Worm (Caenorhabditis elegans) whole organism, young adult: ENCODE results near the gene str-87.

ENCODE experiments used
- B0035.1 ChIP-seq: sonication (generic microtip); optimal IDR thresholded peaks from 2 replicates; lab custom pipeline; 2016; ENCODE audit warnings: missing genetic modification characterization, mild to moderate bottlenecking, missing compliant biosample characterization, missing genotype, missing genetic modification reagents
- C06A6.2 ChIP-seq: fragments of 200-800 bp; sonication (Bioruptor generic); conservative IDR thresholded peaks from 2 replicates; pipeline ENCODE4 v1.3.6; 2022; ENCODE audit warnings: missing genetic modification characterization, missing compliant biosample characterization
- F10E7.11 ChIP-seq: sonication (generic microtip); optimal IDR thresholded peaks from 2 replicates; lab custom pipeline; 2017; ENCODE audit warnings: mild to moderate bottlenecking, missing genetic modification characterization, moderate library complexity, missing compliant biosample characterization
- F22D6.2 ChIP-seq: sonication (generic microtip); optimal IDR thresholded peaks from 2 replicates; lab custom pipeline; 2016; ENCODE audit warnings: mild to moderate bottlenecking, missing genetic modification characterization, missing compliant biosample characterization
- F23B12.7 ChIP-seq: sonication (generic microtip); optimal IDR thresholded peaks from 2 replicates; lab custom pipeline; 2017; ENCODE audit warnings: missing genetic modification characterization, mild to moderate bottlenecking, missing compliant biosample characterization, antibody characterized with exemption, moderate library complexity; ENCODE audit not compliant: insufficient read depth
- F57A8.1 ChIP-seq: fragments of 200-800 bp; sonication (Bioruptor generic); optimal IDR thresholded peaks from 2 replicates; lab custom pipeline; 2018; ENCODE audit warnings: mild to moderate bottlenecking, missing genetic modification characterization, moderate library complexity, missing compliant biosample characterization
- F57C9.4 ChIP-seq: sonication (generic microtip); optimal IDR thresholded peaks from 2 replicates; lab custom pipeline; 2017; ENCODE audit warnings: mild to moderate bottlenecking, missing genetic modification characterization, missing compliant biosample characterization
- K11D2.4 ChIP-seq: fragments of 200-800 bp; sonication (Bioruptor generic); IDR thresholded peaks from 2 replicates; pipeline ENCODE4 v1.3.6; 2022; ENCODE audit warnings: missing genetic modification reagents, missing genetic modification characterization, missing compliant biosample characterization
- K12H6.12 ChIP-seq: fragments of 200-800 bp; sonication (Bioruptor generic); optimal IDR thresholded peaks from 2 replicates; lab custom pipeline; 2018; ENCODE audit warnings: mild to moderate bottlenecking, missing genetic modification characterization, missing compliant biosample characterization
- Y53G8AR.9 ChIP-seq: fragments of 200-800 bp; sonication (Bioruptor generic); conservative IDR thresholded peaks from 2 replicates; pipeline ENCODE4 v1.3.6; 2022; ENCODE audit warnings: missing genetic modification reagents, missing genetic modification characterization, missing compliant biosample characterization
- Y56A3A.18 ChIP-seq: fragments of 200-800 bp; sonication (Bioruptor generic); IDR thresholded peaks from 2 replicates; pipeline ENCODE4 v1.3.6; 2022; ENCODE audit warnings: missing genetic modification reagents, missing genetic modification characterization, missing compliant biosample characterization
- Y79H2A.3 ChIP-seq: fragments of 200-800 bp; sonication (Bioruptor generic); conservative IDR thresholded peaks from 2 replicates; pipeline ENCODE4 v1.3.6; 2022; ENCODE audit warnings: missing genetic modification reagents, missing genetic modification characterization, missing compliant biosample characterization
- Y95B8A.8 ChIP-seq: fragments of 200-800 bp; sonication (Bioruptor generic); IDR thresholded peaks from 2 replicates; pipeline ENCODE4 v1.3.6; 2022; ENCODE audit warnings: missing genetic modification reagents, missing genetic modification characterization, missing compliant biosample characterization
- akir-1 ChIP-seq: fragments of 200-800 bp; sonication (Bioruptor generic); optimal IDR thresholded peaks from 2 replicates; lab custom pipeline; 2018; ENCODE audit warnings: mild to moderate bottlenecking, missing genetic modification characterization, moderate library complexity, missing compliant biosample characterization
- aptf-2 ChIP-seq: fragments of 200-800 bp; sonication (Bioruptor generic); conservative IDR thresholded peaks from 2 replicates; pipeline ENCODE4 v1.3.6; 2022; ENCODE audit warnings: missing genetic modification reagents, missing genetic modification characterization, missing compliant biosample characterization
- aptf-3 ChIP-seq: fragments of 200-800 bp; sonication (Bioruptor generic); IDR thresholded peaks from 2 replicates; pipeline ENCODE4 v1.3.6; 2022; ENCODE audit warnings: missing genetic modification characterization, missing compliant biosample characterization
- attf-6 ChIP-seq: fragments of 200-800 bp; sonication (Bioruptor generic); IDR thresholded peaks from 2 replicates; pipeline ENCODE4 v1.3.6; 2022; ENCODE audit warnings: missing genetic modification reagents, missing genetic modification characterization, missing compliant biosample characterization
- ccch-3 ChIP-seq: fragments of 200-800 bp; sonication (Bioruptor generic); optimal IDR thresholded peaks from 2 replicates; lab custom pipeline; 2018; ENCODE audit warnings: mild to moderate bottlenecking, missing genetic modification characterization, missing compliant biosample characterization
- ceh-100 ChIP-seq: fragments of 200-800 bp; sonication (Bioruptor generic); IDR thresholded peaks from 2 replicates; pipeline ENCODE4 v1.3.6; 2022; ENCODE audit warnings: missing genetic modification reagents, missing genetic modification characterization, missing compliant biosample characterization
- ceh-91 ChIP-seq: fragments of 200-800 bp; sonication (Bioruptor generic); IDR thresholded peaks from 2 replicates; pipeline ENCODE4 v1.3.6; 2022; ENCODE audit warnings: missing genetic modification reagents, missing genetic modification characterization, missing compliant biosample characterization
- dox-1 ChIP-seq: fragments of 200-800 bp; sonication (Bioruptor generic); IDR thresholded peaks from 2 replicates; pipeline ENCODE4 v1.3.6; 2022; ENCODE audit warnings: missing genetic modification reagents, missing genetic modification characterization, missing compliant biosample characterization
- dpl-1 ChIP-seq: fragments of 150-350 bp; optimal IDR thresholded peaks from 2 replicates; lab custom pipeline; 2014; ENCODE audit warnings: missing biosample characterization, missing genetic modification reagents, missing genetic modification characterization
- egl-18 ChIP-seq: fragments of 200-800 bp; sonication (Bioruptor generic); IDR thresholded peaks from 2 replicates; pipeline ENCODE4 v1.3.6; 2022; ENCODE audit warnings: missing genetic modification reagents, missing genetic modification characterization, missing compliant biosample characterization
- egrh-3 ChIP-seq: fragments of 200-800 bp; sonication (Bioruptor generic); IDR thresholded peaks from 2 replicates; pipeline ENCODE4 v1.3.6; 2022; ENCODE audit warnings: missing genetic modification reagents, missing genetic modification characterization, missing compliant biosample characterization
- gei-17 ChIP-seq: fragments of 200-800 bp; sonication (Bioruptor generic); optimal IDR thresholded peaks from 2 replicates; lab custom pipeline; 2018; ENCODE audit warnings: mild to moderate bottlenecking, missing genetic modification characterization, missing compliant biosample characterization
- him-1 ChIP-seq: sonication (generic microtip); optimal IDR thresholded peaks from 2 replicates; lab custom pipeline; 2016; ENCODE audit warnings: missing genotype, missing genetic modification reagents, missing genetic modification characterization, missing compliant biosample characterization
- hlh-12 ChIP-seq: sonication (generic microtip); optimal IDR thresholded peaks from 2 replicates; lab custom pipeline; 2016; ENCODE audit warnings: missing genetic modification characterization, missing compliant biosample characterization
- hlh-26 ChIP-seq: fragments of 200-800 bp; sonication (Bioruptor generic); conservative IDR thresholded peaks from 2 replicates; pipeline ENCODE4 v1.3.6; 2022; ENCODE audit warnings: missing genetic modification reagents, missing genetic modification characterization, missing compliant biosample characterization
- hmg-1.2 ChIP-seq: fragments of 200-800 bp; sonication (Bioruptor generic); IDR thresholded peaks from 2 replicates; pipeline ENCODE4 v1.3.6; 2022; ENCODE audit warnings: missing genetic modification reagents, missing genetic modification characterization, missing compliant biosample characterization
- hmg-20 ChIP-seq: fragments of 200-800 bp; sonication (Bioruptor generic); IDR thresholded peaks from 2 replicates; pipeline ENCODE4 v1.3.6; 2022; ENCODE audit warnings: missing genetic modification reagents, missing genetic modification characterization, missing compliant biosample characterization
- hsf-1 ChIP-seq: fragments of 200-800 bp; sonication (Bioruptor generic); IDR thresholded peaks from 2 replicates; pipeline ENCODE4 v1.3.6; 2022; ENCODE audit warnings: missing genetic modification reagents, missing genetic modification characterization, missing compliant biosample characterization
- lag-1 ChIP-seq: fragments of 200-800 bp; sonication (Bioruptor generic); IDR thresholded peaks from 2 replicates; pipeline ENCODE4 v1.3.6; 2022; ENCODE audit warnings: missing genetic modification reagents, missing genetic modification characterization, missing compliant biosample characterization
- let-607 ChIP-seq, 2 experiments: fragments of 200-800 bp in 1 of 2; sonication (Bioruptor generic) in 1 of 2; sonication (generic microtip) in 1 of 2; optimal IDR thresholded peaks; 2 replicates each; lab custom pipeline; 2016 to 2018; ENCODE audit warnings: mild to moderate bottlenecking in 2 of 2, missing compliant biosample characterization in 2 of 2, missing genetic modification characterization in 2 of 2, moderate library complexity in 2 of 2, missing genotype in 1 of 2
- lin-26 ChIP-seq: fragments of 200-800 bp; sonication (Bioruptor generic); IDR thresholded peaks from 2 replicates; pipeline ENCODE4 v1.3.6; 2022; ENCODE audit warnings: missing genetic modification reagents, missing genetic modification characterization, missing compliant biosample characterization
- lin-54 ChIP-seq: fragments of 200-800 bp; sonication (Bioruptor generic); optimal IDR thresholded peaks from 2 replicates; lab custom pipeline; 2018; ENCODE audit warnings: mild to moderate bottlenecking, missing genetic modification characterization, missing compliant biosample characterization
- lsl-1 ChIP-seq: fragments of 200-800 bp; sonication (Bioruptor generic); optimal IDR thresholded peaks from 2 replicates; lab custom pipeline; 2018; ENCODE audit warnings: mild to moderate bottlenecking, missing genetic modification characterization, moderate library complexity, missing compliant biosample characterization
- mcd-1 ChIP-seq: fragments of 200-800 bp; sonication (Bioruptor generic); IDR thresholded peaks from 2 replicates; pipeline ENCODE4 v1.3.6; 2022; ENCODE audit warnings: missing genetic modification reagents, missing genetic modification characterization, missing compliant biosample characterization
- pha-4 ChIP-seq: fragments of 150-350 bp; sonication (generic microtip); optimal IDR thresholded peaks from 2 replicates; lab custom pipeline; 2014; ENCODE audit warnings: missing biosample characterization, missing genetic modification reagents, missing genetic modification characterization
- somi-1 ChIP-seq: fragments of 200-800 bp; sonication (Bioruptor generic); optimal IDR thresholded peaks from 2 replicates; lab custom pipeline; 2018; ENCODE audit warnings: mild to moderate bottlenecking, missing genetic modification characterization, missing compliant biosample characterization
- ztf-22 ChIP-seq: fragments of 200-800 bp; sonication (Bioruptor generic); optimal IDR thresholded peaks from 2 replicates; lab custom pipeline; 2018; ENCODE audit warnings: mild to moderate bottlenecking, missing genetic modification characterization, moderate library complexity, missing compliant biosample characterization
- ztf-25 ChIP-seq: fragments of 200-800 bp; sonication (Bioruptor generic); IDR thresholded peaks from 2 replicates; pipeline ENCODE4 v1.3.6; 2022; ENCODE audit warnings: missing genetic modification reagents, missing genetic modification characterization, missing compliant biosample characterization

The str-87 gene

ce11 chrV:8988104-8988503, at the start of gene str-87:
Gene str-87 (minus strand): TSS chrV:8988204.
- TF ChIP-seq F10E7.11 (tag; lab: Kevin White, UChicago), result no peak
- TF ChIP-seq ceh-100, result no peak
- no peak for TF ChIP-seq ccch-3

DNA sequence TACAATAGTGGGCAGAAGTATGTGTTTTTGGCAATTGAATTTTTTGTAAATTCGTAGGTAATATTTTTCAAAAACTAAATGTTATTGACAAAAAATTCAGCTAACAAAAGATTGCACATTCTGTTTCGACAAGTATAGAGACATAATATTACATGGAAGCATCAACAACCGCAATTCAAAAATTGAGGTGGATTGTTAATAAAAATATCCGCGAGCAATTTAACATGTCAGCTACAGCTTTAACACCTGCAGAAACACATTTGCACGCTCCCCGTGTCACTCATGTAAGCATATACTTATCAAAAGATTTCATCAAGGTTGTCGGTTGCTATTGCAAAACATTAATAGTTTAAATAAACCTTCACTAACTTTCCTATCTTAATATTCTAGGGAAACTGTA, 47.7 kb upstream of the str-87 start, which contains the start of gene srsx-34:
TSS of gene srsx-34 (plus strand) at position 301 of the 400 bp plus-strand sequence.
- TF ChIP-seq ztf-22 (GFP tag; lab: Kevin White, UChicago) (no peak), F57C9.4 (tag; lab: Kevin White, UChicago) (no peak), aptf-3 (GFP tag; lab: Robert Waterston, UW) (no peak), egrh-3 (GFP tag; lab: Robert Waterston, UW) (no peak), somi-1 (GFP tag; lab: Kevin White, UChicago) (no peak), ztf-25 (GFP tag; lab: Robert Waterston, UW) (no peak), C06A6.2 (GFP tag; lab: Robert Waterston, UW) (no peak), Y53G8AR.9 (GFP tag; lab: Robert Waterston, UW) (no peak), K11D2.4 (GFP tag; lab: Robert Waterston, UW) (no peak), hlh-26 (GFP tag; lab: Robert Waterston, UW) (no peak), akir-1 (GFP tag; lab: Kevin White, UChicago) (no peak), K12H6.12 (no peak), gei-17 (GFP tag; lab: Kevin White, UChicago) (no peak), hsf-1 (GFP tag; lab: Robert Waterston, UW) (no peak), Y79H2A.3 (no peak)

DNA sequence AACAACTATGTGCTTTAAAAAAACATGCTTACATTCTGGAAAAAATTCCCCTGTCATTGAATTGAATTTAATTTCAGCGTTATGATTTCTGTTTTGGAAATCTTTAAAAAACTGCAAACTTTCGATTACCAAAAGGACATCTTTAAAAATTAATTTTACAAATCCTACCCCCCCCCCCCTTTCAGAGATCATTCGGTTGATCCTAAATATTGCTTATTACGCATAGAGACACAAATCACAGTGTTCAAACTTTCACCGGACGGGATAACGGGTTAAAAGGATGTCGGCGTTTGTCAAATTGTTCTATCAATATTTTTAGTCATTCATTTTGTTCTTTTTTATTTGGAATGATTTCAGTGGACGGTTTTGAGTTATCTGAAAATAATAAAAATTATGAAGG, 45.3 kb upstream of the str-87 start, which contains the start of gene C25E10.4:
TSS of gene C25E10.4 (plus strand) at position 301 of the 400 bp plus-strand sequence.
- TF ChIP-seq aptf-2 (GFP tag; lab: Robert Waterston, UW) (no peak), F57A8.1 (GFP tag; lab: Kevin White, UChicago) (no peak)

DNA sequence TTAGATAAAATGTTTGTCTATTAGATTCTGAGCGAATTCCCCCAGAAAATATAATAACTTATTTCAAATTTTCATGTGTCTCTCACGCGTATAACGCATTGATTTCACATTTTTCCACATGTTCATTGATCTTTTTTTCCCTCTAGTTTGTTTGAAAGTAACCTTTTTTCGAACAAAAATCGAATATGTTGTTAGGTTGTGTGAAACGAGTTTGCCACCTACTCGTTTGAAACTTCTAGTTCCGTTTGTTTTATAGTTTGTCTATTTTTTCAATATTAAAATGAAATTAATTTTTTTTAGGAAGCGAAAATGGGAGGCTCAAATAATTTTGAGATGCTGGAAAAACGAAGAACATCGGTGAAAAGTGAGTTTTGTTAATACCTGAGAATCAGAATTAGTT, 42.2 kb upstream of the str-87 start, which contains the start of gene C25E10.5:
TSS of gene C25E10.5 (plus strand) at position 301 of the 400 bp plus-strand sequence.
- TF ChIP-seq hmg-20 (GFP tag; lab: Robert Waterston, UW), result no peak
- no peak for TF ChIP-seq dox-1

DNA sequence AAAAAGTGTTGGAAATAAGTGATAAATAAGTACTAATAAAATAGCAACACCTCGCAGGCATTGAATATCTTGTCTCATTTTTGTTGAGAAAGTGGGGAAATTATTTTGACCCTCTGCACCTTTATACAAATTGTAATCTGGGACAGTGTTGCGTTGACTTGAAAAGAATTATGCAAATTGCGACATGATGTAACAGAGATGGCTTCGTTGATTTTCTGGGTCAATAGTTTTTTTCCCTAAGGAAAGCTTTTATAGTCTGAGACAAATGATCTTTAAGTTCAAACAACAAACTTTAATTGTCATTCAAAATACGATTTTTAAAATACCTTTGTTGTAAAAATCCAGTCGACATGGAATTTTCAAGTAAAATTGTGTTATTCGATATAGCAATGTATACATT, 36.7 kb upstream of the str-87 start, which contains the start of gene bus-1:
TSS of gene bus-1 (minus strand) at position 101 of the 400 bp plus-strand sequence.
- TF ChIP-seq ceh-91, result no peak
- TF ChIP-seq lin-54, result no peak
- TF ChIP-seq pha-4 (tag; lab: Kevin White, UChicago), result no peak
- TF ChIP-seq mcd-1 (GFP tag; lab: Robert Waterston, UW), result no peak
- no peak for TF ChIP-seq lin-26

DNA sequence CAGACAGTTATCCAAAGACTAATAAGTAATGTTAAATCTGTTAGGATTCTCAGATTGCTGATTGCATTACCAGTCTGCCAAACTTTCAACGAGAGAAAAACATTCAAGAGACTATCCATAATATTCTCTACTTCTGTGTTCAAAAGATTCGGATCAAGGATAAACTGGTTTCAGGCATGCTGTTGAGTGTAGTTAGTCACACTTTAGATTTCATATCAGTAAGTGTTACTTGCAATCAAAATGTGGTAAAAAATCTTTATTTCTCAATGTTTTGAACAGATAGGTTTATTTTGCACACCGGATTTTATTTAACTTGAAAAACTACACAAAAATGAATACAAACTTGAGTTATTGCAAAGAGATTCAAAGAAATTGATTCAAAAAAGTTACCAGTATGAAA, 34.1 kb upstream of the str-87 start, which contains the start of gene oac-41:
TSS of gene oac-41 (minus strand) at position 101 of the 400 bp plus-strand sequence.
- TF ChIP-seq hlh-12 (tag; lab: Kevin White, UChicago) (no peak), dpl-1 (GFP tag; lab: Kevin White, UChicago) (no peak), lag-1 (GFP tag; lab: Robert Waterston, UW) (no peak), attf-6 (GFP tag; lab: Robert Waterston, UW) (no peak), egl-18 (GFP tag; lab: Robert Waterston, UW) (no peak), let-607 (tag; optimal IDR thresholded peaks at IDR 0.05; lab: Kevin White, UChicago) (no peak), lsl-1 (GFP tag; lab: Kevin White, UChicago) (no peak), ceh-100 (no peak), B0035.1 (tag; lab: Kevin White, UChicago) (no peak), him-1 (tag; lab: Kevin White, UChicago) (no peak), F22D6.2 (tag; lab: Kevin White, UChicago) (no peak), Y95B8A.8 (GFP tag; lab: Robert Waterston, UW) (no peak), hmg-1.2 (GFP tag; lab: Robert Waterston, UW) (no peak), Y56A3A.18 (no peak), F23B12.7 (tag; lab: Kevin White, UChicago) (no peak), dox-1 (no peak)
